Fruit fly (Drosophila melanogaster) whole organism, embryonic: Measurements from ENCODE around the gene SC35.

Experiments
- Adf1 ChIP-seq: fragments of 200-800 bp; sonication (Bioruptor generic); IDR thresholded peaks from 2 replicates; pipeline ENCODE4 v1.3.6; 2022; ENCODE audit warnings: missing biosample characterization, missing genetic modification characterization
- Asciz ChIP-seq: fragments of 200-800 bp; sonication (Bioruptor generic); optimal IDR thresholded peaks from 2 replicates; lab custom pipeline; 2017; ENCODE audit warnings: missing biosample characterization, mild to moderate bottlenecking, missing genetic modification characterization, missing genetic modification reagents
- CG10274 ChIP-seq: fragments of 200-800 bp; sonication (Bioruptor generic); optimal IDR thresholded peaks from 3 replicates; lab custom pipeline; 2017; ENCODE audit warnings: missing biosample characterization, mild to moderate bottlenecking, missing genetic modification characterization
- CG10366 ChIP-seq: fragments of 200-800 bp; sonication (Bioruptor generic); IDR thresholded peaks from 2 replicates; pipeline ENCODE4 v1.3.6; 2022; ENCODE audit warnings: missing biosample characterization, missing genetic modification characterization
- CG10431 ChIP-seq: fragments of 200-800 bp; sonication (Bioruptor generic); optimal IDR thresholded peaks from 3 replicates; lab custom pipeline; 2018; ENCODE audit warnings: missing biosample characterization, mild to moderate bottlenecking, missing genetic modification characterization
- CG10462 ChIP-seq: fragments of 200-800 bp; sonication (Bioruptor generic); optimal IDR thresholded peaks from 2 replicates; lab custom pipeline; 2016; ENCODE audit warnings: missing biosample characterization, missing genetic modification characterization
- CG10565 ChIP-seq: fragments of 200-800 bp; sonication (Bioruptor generic); optimal IDR thresholded peaks from 3 replicates; lab custom pipeline; 2016; ENCODE audit warnings: missing biosample characterization, mild to moderate bottlenecking, missing genetic modification characterization
- CG16779 ChIP-seq: fragments of 200-800 bp; sonication (Bioruptor generic); IDR thresholded peaks from 2 replicates; pipeline ENCODE4 v1.3.6; 2022; ENCODE audit warnings: missing biosample characterization, missing genetic modification characterization
- CG17385 ChIP-seq: fragments of 200-800 bp; sonication (Bioruptor generic); optimal IDR thresholded peaks from 3 replicates; lab custom pipeline; 2018; ENCODE audit warnings: missing biosample characterization, mild to moderate bottlenecking, missing genetic modification characterization
- CG18476 ChIP-seq: fragments of 200-800 bp; sonication (Bioruptor generic); optimal IDR thresholded peaks from 2 replicates; lab custom pipeline; 2016; ENCODE audit warnings: missing biosample characterization, mild to moderate bottlenecking, missing genetic modification characterization
- CG2199 ChIP-seq: fragments of 200-800 bp; sonication (Bioruptor generic); IDR thresholded peaks from 3 replicates; pipeline ENCODE4 v1.3.6; 2022; ENCODE audit warnings: missing biosample characterization, missing genetic modification characterization
- CG2889 ChIP-seq: fragments of 200-800 bp; sonication (Bioruptor generic); IDR thresholded peaks from 3 replicates; pipeline ENCODE4 v1.3.6; 2022; ENCODE audit warnings: missing biosample characterization, missing genetic modification characterization
- CG3163 ChIP-seq: fragments of 200-800 bp; sonication (Bioruptor generic); optimal IDR thresholded peaks from 3 replicates; lab custom pipeline; 2016; ENCODE audit warnings: missing biosample characterization, missing genetic modification characterization
- CG3838 ChIP-seq: fragments of 200-800 bp; sonication (Bioruptor generic); optimal IDR thresholded peaks from 3 replicates; lab custom pipeline; 2016; ENCODE audit warnings: missing biosample characterization, missing genetic modification characterization
- CG4360 ChIP-seq: fragments of 200-800 bp; sonication (Bioruptor generic); IDR thresholded peaks from 2 replicates; pipeline ENCODE4 v1.3.6; 2022; ENCODE audit warnings: missing biosample characterization, missing genetic modification characterization
- CG4404 ChIP-seq: fragments of 200-800 bp; sonication (Bioruptor generic); IDR thresholded peaks from 2 replicates; pipeline ENCODE4 v1.3.6; 2022; ENCODE audit warnings: missing biosample characterization, missing genetic modification characterization
- CG7987 ChIP-seq: fragments of 200-800 bp; sonication (Bioruptor generic); optimal IDR thresholded peaks from 2 replicates; lab custom pipeline; 2018; ENCODE audit warnings: missing biosample characterization, mild to moderate bottlenecking, missing genetic modification characterization, moderate library complexity
- CG8281 ChIP-seq: fragments of 200-800 bp; sonication (Bioruptor generic); optimal IDR thresholded peaks from 2 replicates; lab custom pipeline; 2018; ENCODE audit warnings: missing biosample characterization, mild to moderate bottlenecking, missing genetic modification characterization, moderate library complexity
- CHES-1-like ChIP-seq: fragments of 200-800 bp; sonication (Bioruptor generic); optimal IDR thresholded peaks from 2 replicates; lab custom pipeline; 2016; ENCODE audit warnings: missing biosample characterization, missing genetic modification characterization
- HLHmδ ChIP-seq: fragments of 200-800 bp; sonication (Bioruptor generic); optimal IDR thresholded peaks from 2 replicates; lab custom pipeline; 2018; ENCODE audit warnings: missing biosample characterization, mild to moderate bottlenecking, missing genetic modification characterization, moderate library complexity
- Hey ChIP-seq: fragments of 200-800 bp; sonication (Bioruptor generic); optimal IDR thresholded peaks from 3 replicates; lab custom pipeline; 2018; ENCODE audit warnings: missing biosample characterization, mild to moderate bottlenecking, missing genetic modification characterization
- Hmx ChIP-seq: fragments of 200-800 bp; sonication (Bioruptor generic); optimal IDR thresholded peaks from 2 replicates; lab custom pipeline; 2016; ENCODE audit warnings: missing biosample characterization, missing genetic modification characterization
- Med ChIP-seq: fragments of 200-800 bp; sonication (Bioruptor generic); peaks from one replicate; lab custom pipeline; 2016; ENCODE audit warnings: missing biosample characterization, missing genetic modification characterization, mild to moderate bottlenecking, inconsistent platforms, moderate library complexity
- NFAT ChIP-seq: fragments of 200-800 bp; sonication (Bioruptor generic); IDR thresholded peaks from 2 replicates; pipeline ENCODE4 v1.3.6; 2022; ENCODE audit warnings: missing biosample characterization, missing genetic modification characterization
- NK7.1 ChIP-seq: fragments of 200-800 bp; sonication (Bioruptor generic); optimal IDR thresholded peaks from 3 replicates; lab custom pipeline; 2016; ENCODE audit warnings: missing biosample characterization, missing genetic modification characterization
- Side ChIP-seq: fragments of 200-800 bp; sonication (Bioruptor generic); optimal IDR thresholded peaks from 2 replicates; lab custom pipeline; 2016; ENCODE audit warnings: missing biosample characterization, missing genetic modification characterization
- Six4 ChIP-seq: fragments of 200-800 bp; sonication (Bioruptor generic); optimal IDR thresholded peaks from 2 replicates; lab custom pipeline; 2016; ENCODE audit warnings: missing biosample characterization, missing genetic modification characterization
- Trl ChIP-seq, 3 experiments: fragments of >200 bp in 2 of 3; fragments of 200-800 bp in 1 of 3; sonication (Bioruptor generic) in 1 of 3; optimal IDR thresholded peaks; 2 replicates in 1 of 3; 3 replicates in 2 of 3; lab custom pipeline; 2016 to 2017; ENCODE audit warnings: missing biosample characterization in 1 of 3, missing genetic modification characterization in 1 of 3
- abd-A ChIP-seq: fragments of 200-800 bp; sonication (Bioruptor generic); optimal IDR thresholded peaks from 3 replicates; lab custom pipeline; 2019; ENCODE audit warnings: missing biosample characterization, mild to moderate bottlenecking, missing genetic modification characterization, moderate library complexity
- aop ChIP-seq: fragments of 200-800 bp; sonication (Bioruptor generic); IDR thresholded peaks from 2 replicates; pipeline ENCODE4 v1.3.6; 2022; ENCODE audit warnings: missing biosample characterization, missing genetic modification characterization
- ato ChIP-seq: fragments of 200-800 bp; sonication (Bioruptor generic); IDR thresholded peaks from 2 replicates; pipeline ENCODE4 v1.3.6; 2022; ENCODE audit warnings: missing biosample characterization, missing genetic modification characterization; ENCODE audit not compliant: partially characterized antibody
- bab2 ChIP-seq: fragments of 200-800 bp; sonication (Bioruptor generic); optimal IDR thresholded peaks from 2 replicates; lab custom pipeline; 2016; ENCODE audit warnings: missing biosample characterization, missing genetic modification characterization
- cg ChIP-seq: fragments of 200-800 bp; sonication (Bioruptor generic); optimal IDR thresholded peaks from 3 replicates; lab custom pipeline; 2019; ENCODE audit warnings: missing biosample characterization, mild to moderate bottlenecking, missing genetic modification characterization, moderate library complexity
- chinmo ChIP-seq: fragments of 200-800 bp; sonication (Bioruptor generic); IDR thresholded peaks from 4 replicates; pipeline ENCODE4 v1.3.6; 2022; ENCODE audit warnings: missing biosample characterization, missing genetic modification characterization; ENCODE audit not compliant: partially characterized antibody
- gcm ChIP-seq: fragments of 200-800 bp; sonication (Bioruptor generic); optimal IDR thresholded peaks from 2 replicates; lab custom pipeline; 2019; ENCODE audit warnings: missing biosample characterization, mild to moderate bottlenecking, missing genetic modification characterization, moderate library complexity
- gem ChIP-seq: fragments of 200-800 bp; sonication (Bioruptor generic); optimal IDR thresholded peaks from 2 replicates; lab custom pipeline; 2019; ENCODE audit warnings: missing biosample characterization, mild to moderate bottlenecking, missing genetic modification characterization, moderate library complexity
- grn ChIP-seq: fragments of 200-800 bp; sonication (Bioruptor generic); optimal IDR thresholded peaks from 3 replicates; lab custom pipeline; 2017; ENCODE audit warnings: missing biosample characterization, missing genetic modification characterization
- gt ChIP-seq: fragments of 200-800 bp; sonication (Bioruptor generic); IDR thresholded peaks from 2 replicates; pipeline ENCODE4 v1.3.6; 2022; ENCODE audit warnings: missing biosample characterization, missing genetic modification characterization
- insv ChIP-seq, 2 experiments: fragments of 200-800 bp; sonication (Bioruptor generic); optimal IDR thresholded peaks; 3 replicates each; lab custom pipeline; 2016 to 2018; ENCODE audit warnings: missing biosample characterization in 2 of 2, missing genetic modification characterization in 2 of 2
- kni ChIP-seq: fragments of 200-800 bp; sonication (Bioruptor generic); optimal IDR thresholded peaks from 3 replicates; lab custom pipeline; 2017; ENCODE audit warnings: mild to moderate bottlenecking, missing biosample characterization, missing genetic modification reagents, missing genetic modification characterization
- maf-S ChIP-seq: fragments of 200-800 bp; sonication (Bioruptor generic); optimal IDR thresholded peaks from 2 replicates; lab custom pipeline; 2016; ENCODE audit warnings: missing biosample characterization, missing genetic modification characterization
- oc ChIP-seq: fragments of 200-800 bp; sonication (Bioruptor generic); optimal IDR thresholded peaks from 2 replicates; lab custom pipeline; 2018; ENCODE audit warnings: missing biosample characterization, mild to moderate bottlenecking, missing genetic modification characterization, moderate library complexity
- sens ChIP-seq: fragments of 200-800 bp; sonication (Bioruptor generic); peaks from one replicate; lab custom pipeline; 2016; ENCODE audit warnings: missing biosample characterization, missing genetic modification characterization
- seq ChIP-seq: fragments of 200-800 bp; sonication (Bioruptor generic); IDR thresholded peaks from 2 replicates; pipeline ENCODE4 v1.3.6; 2022; ENCODE audit warnings: missing biosample characterization, missing genetic modification characterization
- shn ChIP-seq: fragments of 200-800 bp; sonication (Bioruptor generic); optimal IDR thresholded peaks from 3 replicates; lab custom pipeline; 2016; ENCODE audit warnings: missing biosample characterization, missing genetic modification characterization
- tna ChIP-seq: fragments of 200-800 bp; sonication (Bioruptor generic); IDR thresholded peaks from 2 replicates; pipeline ENCODE4 v1.3.6; 2022; ENCODE audit warnings: missing biosample characterization, missing genetic modification characterization; ENCODE audit not compliant: partially characterized antibody
- wor ChIP-seq: fragments of 200-800 bp; sonication (Bioruptor generic); IDR thresholded peaks from 2 replicates; pipeline ENCODE4 v1.3.6; 2022; ENCODE audit warnings: missing biosample characterization, missing genetic modification characterization

Gene SC35

DNA sequence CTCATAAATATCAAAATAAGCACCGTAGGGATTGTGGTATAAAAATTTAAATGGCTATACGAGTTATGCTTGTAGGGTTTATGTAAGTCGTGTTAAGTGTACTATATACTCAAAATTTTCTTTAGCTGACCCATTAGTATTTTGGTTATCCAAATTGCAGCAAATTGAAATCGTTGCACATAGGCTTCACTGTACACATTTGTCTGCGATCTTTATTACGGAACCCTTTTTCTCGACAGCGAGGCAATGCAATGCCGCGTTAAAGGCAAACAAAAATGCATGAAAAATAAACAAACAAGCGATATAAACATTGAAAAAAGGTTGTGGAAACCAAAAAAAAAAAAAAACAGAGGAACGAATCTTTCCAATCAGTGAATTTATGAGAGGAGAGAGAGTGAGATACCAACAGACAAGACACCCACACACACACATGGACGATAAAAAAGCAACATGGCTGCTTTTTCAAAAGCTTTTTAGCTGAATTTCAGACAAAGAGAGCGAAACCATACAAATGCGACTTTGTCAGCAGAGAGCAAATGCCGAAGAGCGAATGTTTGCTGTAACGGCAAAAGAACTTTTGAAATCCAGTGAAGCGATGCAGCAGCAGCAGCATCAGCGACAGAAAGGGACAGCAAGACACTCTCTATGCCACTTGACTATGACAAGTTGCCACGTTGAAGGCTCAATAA, 49.5 kb upstream of the SC35 start (continued):
- peak; percentile 80 for TF ChIP-seq Six4 (GFP tag; lab: Kevin White, UChicago)
- peak; percentile 76 for TF ChIP-seq gcm (GFP tag; lab: Kevin White, UChicago)
- TF ChIP-seq wor (GFP tag; lab: Robert Waterston, UW): peak; percentile 73
- TF ChIP-seq CG18476 (GFP tag; lab: Kevin White, UChicago): peak; percentile 83
- peak; percentile 89 for TF ChIP-seq bab2 (GFP tag; lab: Kevin White, UChicago)
- TF ChIP-seq NK7.1: peak; percentile 82
- TF ChIP-seq CG10274 (GFP tag; lab: Kevin White, UChicago): peak; percentile 63
- peak; percentile 74 for TF ChIP-seq CG8281
- TF ChIP-seq CHES-1-like: peak; percentile 92
- TF ChIP-seq gem (tag; lab: Kevin White, UChicago): peak; percentile 93
- TF ChIP-seq Hmx (GFP tag; lab: Kevin White, UChicago): peak; percentile 85
- peak; percentile 89 for TF ChIP-seq CG10366 (GFP tag; lab: Robert Waterston, UW)
- no peak for TF ChIP-seq tna (GFP tag; lab: Robert Waterston, UW)
- TF ChIP-seq CG10565 (GFP tag; lab: Kevin White, UChicago): no peak
- TF ChIP-seq oc (tag; lab: Kevin White, UChicago): peak; percentile 91
- peak; percentile 91 for TF ChIP-seq shn (GFP tag; lab: Kevin White, UChicago)
- peak; percentile 77 for TF ChIP-seq grn (GFP tag; lab: Kevin White, UChicago)
- TF ChIP-seq NFAT (GFP tag; lab: Robert Waterston, UW): no peak; the same call in 1 of the 2 replicates
- TF ChIP-seq aop (GFP tag; lab: Robert Waterston, UW): no peak
- TF ChIP-seq CG2889: peak; percentile 72; the same call in 1 of the 3 replicates

DNA sequence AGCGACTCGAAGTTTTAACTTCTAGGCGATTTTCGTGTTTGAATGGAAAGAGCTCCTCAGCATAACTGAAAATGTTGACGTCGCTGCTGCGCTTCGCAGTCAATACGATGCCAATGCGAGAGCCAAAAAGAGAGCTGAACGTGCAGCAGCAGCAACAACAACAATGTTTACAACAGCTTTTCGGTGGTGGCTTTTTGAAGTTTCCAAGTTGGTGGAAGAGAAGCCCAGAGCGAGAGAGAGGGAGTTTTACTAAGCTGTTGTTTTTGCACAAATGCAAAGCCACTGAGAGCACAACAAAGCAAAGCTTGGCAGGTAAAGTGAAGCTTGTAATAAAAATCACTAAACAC, 49.0 kb upstream of the SC35 start:
- TF ChIP-seq CG10462 (GFP tag; lab: Kevin White, UChicago) (no peak), CG4404 (GFP tag; lab: Robert Waterston, UW) (no peak), Adf1 (GFP tag; lab: Robert Waterston, UW) (peak; percentile 31; the same call in 1 of the 2 replicates), CG7987 (GFP tag; lab: Kevin White, UChicago) (no peak), CG16779 (GFP tag; lab: Robert Waterston, UW) (no peak), Hey (tag; lab: Kevin White, UChicago) (no peak), Trl (optimal IDR thresholded peaks at IDR 0.05; lab: Kevin White, UChicago) (peak in 1 of 2 experiments; percentile 78), Trl (GFP tag; optimal IDR thresholded peaks at IDR 0.05; lab: Kevin White, UChicago) (no peak), HLHmδ (GFP tag; lab: Kevin White, UChicago) (peak; percentile 15), maf-S (no peak), CG3838 (GFP tag; lab: Kevin White, UChicago) (peak; percentile 57), CG4360 (peak; percentile 88), gt (no peak), ato (GFP tag; lab: Robert Waterston, UW) (0 out of 2 replicates have a peak, but pooled peaks have one; percentile 26)

dm6 chr2L:12482723-12483342, 48.4 kb upstream of the SC35 start:
- no peak for TF ChIP-seq seq
- TF ChIP-seq insv (GFP tag; optimal IDR thresholded peaks at IDR 0.05; lab: Kevin White, UChicago): peak in 1 of 2 experiments; percentile 86
- TF ChIP-seq Med (GFP tag; lab: Kevin White, UChicago): peak; percentile 66
- TF ChIP-seq chinmo (GFP tag; lab: Robert Waterston, UW): peak; percentile 39; the same call in 1 of the 4 replicates
- TF ChIP-seq CG17385 (GFP tag; lab: Kevin White, UChicago): peak; percentile 41
- peak; percentile 24 for TF ChIP-seq kni (GFP tag; lab: Kevin White, UChicago)
- TF ChIP-seq sens (GFP tag; lab: Kevin White, UChicago): peak; percentile 66
- no peak for TF ChIP-seq Asciz (GFP tag; lab: Kevin White, UChicago)
- TF ChIP-seq CG2199: 0 out of 3 replicates have a peak, but pooled peaks have one; percentile 12
- TF ChIP-seq Side (GFP tag; lab: Kevin White, UChicago): peak; percentile 7
- peak; percentile 13 for TF ChIP-seq CG10431 (GFP tag; lab: Kevin White, UChicago)
- peak; percentile 79 for TF ChIP-seq CG3163 (GFP tag; lab: Kevin White, UChicago)
- TF ChIP-seq abd-A: peak; percentile 30
- TF ChIP-seq cg (GFP tag; lab: Kevin White, UChicago): peak; percentile 22
